Fruit fly (Drosophila melanogaster) whole organism, embryonic: ENCODE results near the gene CG6231.
A peak's percentile ranks its signal among the peaks of the same experiment; 100 is the strongest.

Experiments used
- Adf1 ChIP-seq: fragments of 200-800 bp; sonication (Bioruptor generic); IDR thresholded peaks from 2 replicates; pipeline ENCODE4 v1.3.6; 2022; ENCODE audit warnings: missing biosample characterization, missing genetic modification characterization
- Atf3 ChIP-seq: fragments of 200-800 bp; sonication (Bioruptor generic); optimal IDR thresholded peaks from 3 replicates; lab custom pipeline; 2016; ENCODE audit warnings: missing biosample characterization, missing genetic modification characterization
- Bgb ChIP-seq: fragments of 200-800 bp; sonication (Bioruptor generic); IDR thresholded peaks from 2 replicates; pipeline ENCODE4 v1.3.6; 2022; ENCODE audit warnings: missing biosample characterization, missing genetic modification characterization; ENCODE audit not compliant: partially characterized antibody
- BtbVII ChIP-seq: fragments of 200-800 bp; sonication (Bioruptor generic); optimal IDR thresholded peaks from 3 replicates; lab custom pipeline; 2017; ENCODE audit warnings: missing biosample characterization, mild to moderate bottlenecking, missing genetic modification characterization
- CG1024 ChIP-seq: fragments of 200-800 bp; sonication (Bioruptor generic); IDR thresholded peaks from 2 replicates; pipeline ENCODE4 v1.3.6; 2022; ENCODE audit warnings: missing biosample characterization, missing genetic modification characterization
- CG10565 ChIP-seq: fragments of 200-800 bp; sonication (Bioruptor generic); optimal IDR thresholded peaks from 3 replicates; lab custom pipeline; 2016; ENCODE audit warnings: missing biosample characterization, mild to moderate bottlenecking, missing genetic modification characterization
- CG11247 ChIP-seq: fragments of 200-800 bp; sonication (Bioruptor generic); IDR thresholded peaks from 2 replicates; pipeline ENCODE4 v1.3.6; 2022; ENCODE audit warnings: missing biosample characterization, missing genetic modification characterization
- CG11723 ChIP-seq: fragments of 200-800 bp; sonication (Bioruptor generic); optimal IDR thresholded peaks from 2 replicates; lab custom pipeline; 2017; ENCODE audit warnings: missing biosample characterization, mild to moderate bottlenecking, missing genetic modification characterization
- CG1233 ChIP-seq: fragments of 200-800 bp; sonication (Bioruptor generic); optimal IDR thresholded peaks from 4 replicates; lab custom pipeline; 2018; ENCODE audit warnings: missing biosample characterization, mild to moderate bottlenecking, missing genetic modification characterization
- CG12391 ChIP-seq: fragments of 200-800 bp; sonication (Bioruptor generic); optimal IDR thresholded peaks from 3 replicates; lab custom pipeline; 2018; ENCODE audit warnings: missing biosample characterization, mild to moderate bottlenecking, missing genetic modification characterization, moderate library complexity
- CG17328 ChIP-seq: fragments of 200-800 bp; sonication (Bioruptor generic); IDR thresholded peaks from 2 replicates; pipeline ENCODE4 v1.3.6; 2022; ENCODE audit warnings: missing biosample characterization, missing genetic modification characterization
- CG17361 ChIP-seq: fragments of 200-800 bp; sonication (Bioruptor generic); IDR thresholded peaks from 3 replicates; pipeline ENCODE4 v1.3.6; 2022; ENCODE audit warnings: missing biosample characterization, missing genetic modification characterization
- CG17829 ChIP-seq: fragments of 200-800 bp; optimal IDR thresholded peaks from 2 replicates; lab custom pipeline; 2019; ENCODE audit warnings: missing biosample characterization, mild to moderate bottlenecking, missing genetic modification characterization, moderate library complexity
- CG31388 ChIP-seq: fragments of 200-800 bp; sonication (Bioruptor generic); optimal IDR thresholded peaks from 2 replicates; lab custom pipeline; 2016; ENCODE audit warnings: missing biosample characterization, missing genetic modification characterization
- CG3281 ChIP-seq: fragments of 200-800 bp; sonication (Bioruptor generic); optimal IDR thresholded peaks from 3 replicates; lab custom pipeline; 2017; ENCODE audit warnings: missing biosample characterization, mild to moderate bottlenecking, missing genetic modification characterization
- CG33557 ChIP-seq: fragments of 200-800 bp; sonication (Bioruptor generic); optimal IDR thresholded peaks from 2 replicates; lab custom pipeline; 2019; ENCODE audit warnings: missing biosample characterization, mild to moderate bottlenecking, missing genetic modification characterization, moderate library complexity
- CG4820 ChIP-seq: fragments of 200-800 bp; sonication (Bioruptor generic); optimal IDR thresholded peaks from 3 replicates; lab custom pipeline; 2016; ENCODE audit warnings: missing biosample characterization, missing genetic modification characterization
- CG5245 ChIP-seq: fragments of 200-800 bp; sonication (Bioruptor generic); optimal IDR thresholded peaks from 3 replicates; lab custom pipeline; 2016; ENCODE audit warnings: missing biosample characterization, missing genetic modification characterization
- CG6765 ChIP-seq: fragments of 200-800 bp; sonication (Bioruptor generic); optimal IDR thresholded peaks from 3 replicates; lab custom pipeline; 2017; ENCODE audit warnings: missing biosample characterization, mild to moderate bottlenecking, missing genetic modification characterization
- CG8290 ChIP-seq, 3 experiments: fragments of 200-800 bp; sonication (Bioruptor generic); optimal IDR thresholded peaks; 2 replicates each; lab custom pipeline; 2016 to 2019; ENCODE audit warnings: missing biosample characterization in 3 of 3, missing genetic modification characterization in 3 of 3, mild to moderate bottlenecking in 2 of 3, moderate library complexity in 1 of 3
- CG9797 ChIP-seq: fragments of 200-800 bp; sonication (Bioruptor generic); optimal IDR thresholded peaks from 3 replicates; lab custom pipeline; 2018; ENCODE audit warnings: missing biosample characterization, mild to moderate bottlenecking, missing genetic modification characterization
- Dp ChIP-seq: fragments of 200-800 bp; sonication (Bioruptor generic); optimal IDR thresholded peaks from 2 replicates; lab custom pipeline; 2018; ENCODE audit warnings: missing biosample characterization, mild to moderate bottlenecking, missing genetic modification characterization, moderate library complexity
- E2f2 ChIP-seq: fragments of 200-800 bp; sonication (Bioruptor generic); IDR thresholded peaks from 2 replicates; pipeline ENCODE4 v1.3.6; 2022; ENCODE audit warnings: missing biosample characterization, missing genetic modification characterization
- Hr78 ChIP-seq, 2 experiments: fragments of 200-800 bp in 1 of 2; fragments of >200 bp in 1 of 2; sonication (Bioruptor generic) in 1 of 2; optimal IDR thresholded peaks; 2 replicates each; lab custom pipeline; 2017 to 2019; ENCODE audit warnings: missing biosample characterization in 2 of 2, missing genetic modification characterization in 2 of 2, mild to moderate bottlenecking in 1 of 2, moderate library complexity in 1 of 2
- NC2α ChIP-seq: fragments of 200-800 bp; sonication (Bioruptor generic); optimal IDR thresholded peaks from 2 replicates; lab custom pipeline; 2016; ENCODE audit warnings: missing biosample characterization, missing genetic modification characterization
- Nf-YA ChIP-seq: fragments of 200-800 bp; sonication (Bioruptor generic); IDR thresholded peaks from 2 replicates; pipeline ENCODE4 v1.3.6; 2022; ENCODE audit warnings: missing biosample characterization, missing genetic modification characterization
- Oaz ChIP-seq: fragments of 200-800 bp; sonication (Bioruptor generic); IDR thresholded peaks from 2 replicates; pipeline ENCODE4 v1.3.6; 2022; ENCODE audit warnings: missing biosample characterization, missing genetic modification characterization
- Optix ChIP-seq: fragments of 200-800 bp; sonication (Bioruptor generic); IDR thresholded peaks from 3 replicates; pipeline ENCODE4 v1.3.6; 2022; ENCODE audit warnings: missing biosample characterization, missing genetic modification characterization
- Rfx ChIP-seq: fragments of 200-800 bp; sonication (Bioruptor generic); IDR thresholded peaks from 2 replicates; pipeline ENCODE4 v1.3.6; 2022; ENCODE audit warnings: missing biosample characterization, missing genetic modification characterization
- Sox100B ChIP-seq: fragments of 200-800 bp; sonication (Bioruptor generic); optimal IDR thresholded peaks from 3 replicates; lab custom pipeline; 2018; ENCODE audit warnings: missing biosample characterization, mild to moderate bottlenecking, missing genetic modification characterization
- Sox102F ChIP-seq: fragments of 200-800 bp; sonication (Bioruptor generic); optimal IDR thresholded peaks from 2 replicates; lab custom pipeline; 2018; ENCODE audit warnings: missing biosample characterization, mild to moderate bottlenecking, missing genetic modification characterization, moderate library complexity
- bab2 ChIP-seq: fragments of 200-800 bp; sonication (Bioruptor generic); optimal IDR thresholded peaks from 2 replicates; lab custom pipeline; 2016; ENCODE audit warnings: missing biosample characterization, missing genetic modification characterization
- btn ChIP-seq: fragments of 200-800 bp; sonication (Bioruptor generic); optimal IDR thresholded peaks from 2 replicates; lab custom pipeline; 2016; ENCODE audit warnings: missing biosample characterization, missing genetic modification characterization
- chn ChIP-seq: fragments of 200-800 bp; sonication (Bioruptor generic); optimal IDR thresholded peaks from 2 replicates; lab custom pipeline; 2016; ENCODE audit warnings: missing biosample characterization, missing genetic modification characterization
- en ChIP-seq: fragments of 200-800 bp; sonication (Bioruptor generic); optimal IDR thresholded peaks from 2 replicates; lab custom pipeline; 2016; ENCODE audit warnings: missing biosample characterization, missing genetic modification characterization
- fd3F ChIP-seq: fragments of 200-800 bp; sonication (Bioruptor generic); optimal IDR thresholded peaks from 2 replicates; lab custom pipeline; 2018; ENCODE audit warnings: missing biosample characterization, mild to moderate bottlenecking, missing genetic modification characterization, moderate library complexity
- gcm2 ChIP-seq: fragments of 200-800 bp; sonication (Bioruptor generic); optimal IDR thresholded peaks from 2 replicates; lab custom pipeline; 2016; ENCODE audit warnings: missing biosample characterization, missing genetic modification characterization
- gem ChIP-seq: fragments of 200-800 bp; sonication (Bioruptor generic); optimal IDR thresholded peaks from 2 replicates; lab custom pipeline; 2019; ENCODE audit warnings: missing biosample characterization, mild to moderate bottlenecking, missing genetic modification characterization, moderate library complexity
- gfzf ChIP-seq: fragments of 200-800 bp; sonication (Bioruptor generic); optimal IDR thresholded peaks from 2 replicates; lab custom pipeline; 2016; ENCODE audit warnings: missing biosample characterization, mild to moderate bottlenecking, missing genetic modification characterization, moderate library complexity
- gsb-n ChIP-seq: fragments of 200-800 bp; sonication (Bioruptor generic); optimal IDR thresholded peaks from 3 replicates; lab custom pipeline; 2018; ENCODE audit warnings: missing biosample characterization, mild to moderate bottlenecking, missing genetic modification characterization
- ham ChIP-seq: fragments of 200-800 bp; sonication (Bioruptor generic); IDR thresholded peaks from 2 replicates; pipeline ENCODE4 v1.3.6; 2022; ENCODE audit warnings: missing biosample characterization, missing genetic modification characterization
- nom ChIP-seq: fragments of 200-800 bp; sonication (Bioruptor generic); optimal IDR thresholded peaks from 2 replicates; lab custom pipeline; 2017; ENCODE audit warnings: missing biosample characterization, missing genetic modification characterization, mild to moderate bottlenecking, moderate library complexity, missing genetic modification reagents
- otp ChIP-seq: fragments of 200-800 bp; sonication (Bioruptor generic); IDR thresholded peaks from 3 replicates; pipeline ENCODE4, ENCODE4 v1.3.6; 2022; ENCODE audit warnings: missing biosample characterization, missing genetic modification characterization
- ranshi ChIP-seq: fragments of 200-800 bp; sonication (Bioruptor generic); IDR thresholded peaks from 2 replicates; pipeline ENCODE4 v1.3.6; 2022; ENCODE audit warnings: missing biosample characterization, missing genetic modification characterization
- ssp ChIP-seq: fragments of 200-800 bp; sonication (Bioruptor generic); IDR thresholded peaks from 2 replicates; pipeline ENCODE4 v1.3.6; 2022; ENCODE audit warnings: missing biosample characterization, missing genetic modification characterization
- ttk ChIP-seq: fragments of 200-800 bp; sonication (Bioruptor generic); IDR thresholded peaks from 2 replicates; pipeline ENCODE4 v2.1.2; 2022; ENCODE audit warnings: missing biosample characterization, missing genetic modification characterization
- twi ChIP-seq: fragments of 200-800 bp; optimal IDR thresholded peaks from 2 replicates; lab custom pipeline; 2019; ENCODE audit warnings: missing biosample characterization, mild to moderate bottlenecking, missing genetic modification characterization, moderate library complexity
- unc-4 ChIP-seq: fragments of 200-800 bp; sonication (Bioruptor generic); IDR thresholded peaks from 2 replicates; pipeline ENCODE4 v1.3.6; 2022; ENCODE audit warnings: missing biosample characterization, missing genetic modification characterization; ENCODE audit not compliant: partially characterized antibody
- zfh1 ChIP-seq: fragments of 200-800 bp; sonication (Bioruptor generic); IDR thresholded peaks from 3 replicates; pipeline ENCODE4 v1.3.6; 2022; ENCODE audit warnings: missing biosample characterization, missing genetic modification characterization

Gene CG6231

dm6 chr3R:19627792-19628522 lies 4.6 kb downstream of the CG6231 start (continued):
- TF ChIP-seq Atf3 (no peak), gfzf (GFP tag; lab: Kevin White, UChicago) (no peak), unc-4 (no peak), Oaz (no peak), CG12391 (tag; lab: Kevin White, UChicago) (peak; percentile 20), ssp (GFP tag; lab: Robert Waterston, UW) (no peak), ranshi (no peak; the same call in 1 of the 2 replicates), ttk (0 out of 2 replicates have a peak, but pooled peaks have one; percentile 6), CG1024 (GFP tag; lab: Robert Waterston, UW) (no peak), Adf1 (GFP tag; lab: Robert Waterston, UW) (no peak), CG5245 (GFP tag; lab: Kevin White, UChicago) (peak; percentile 5), bab2 (no peak), CG11723 (GFP tag; lab: Kevin White, UChicago) (no peak), CG4820 (GFP tag; lab: Kevin White, UChicago) (peak; percentile 54), Rfx (peak; percentile 57), Hr78 (GFP tag; optimal IDR thresholded peaks at IDR 0.05; lab: Kevin White, UChicago) (no peak), NC2α (no peak), CG9797 (GFP tag; lab: Kevin White, UChicago) (no peak), nom (GFP tag; lab: Kevin White, UChicago) (no peak), BtbVII (peak; percentile 40), CG31388 (GFP tag; lab: Kevin White, UChicago) (no peak), CG17361 (GFP tag; lab: Robert Waterston, UW) (peak; percentile 87), ham (GFP tag; lab: Robert Waterston, UW) (no peak), twi (no peak), CG8290 (GFP tag; optimal IDR thresholded peaks at IDR 0.05; lab: Kevin White, UChicago) (no peak), CG8290 (tag; optimal IDR thresholded peaks at IDR 0.05; lab: Kevin White, UChicago) (no peak), CG1233 (GFP tag; lab: Kevin White, UChicago) (peak; percentile 35), chn (GFP tag; lab: Kevin White, UChicago) (no peak), CG11247 (GFP tag; lab: Robert Waterston, UW) (no peak), Sox102F (peak; percentile 6), Dp (no peak), Bgb (GFP tag; lab: Robert Waterston, UW) (no peak), gsb-n (tag; lab: Kevin White, UChicago) (no peak), en (no peak), CG17328 (GFP tag; lab: Robert Waterston, UW) (no peak), CG17829 (tag; lab: Kevin White, UChicago) (peak; percentile 56), CG10565 (no peak), CG3281 (peak; percentile 65), Nf-YA (no peak), fd3F (no peak), E2f2 (GFP tag; lab: Robert Waterston, UW) (peak; percentile 9; the same call in 1 of the 2 replicates), gcm2 (no peak), CG33557 (GFP tag; lab: Kevin White, UChicago) (no peak), otp (no peak), zfh1 (0 out of 3 replicates have a peak, but pooled peaks have one; percentile 4), CG6765 (GFP tag; lab: Kevin White, UChicago) (peak; percentile 29), btn (GFP tag; lab: Kevin White, UChicago) (no peak), gem (peak; percentile 50), Sox100B (GFP tag; lab: Kevin White, UChicago) (peak; percentile 73), Optix (GFP tag; lab: Robert Waterston, UW) (no peak)
